Fruit fly (Drosophila melanogaster) whole organism, pupa: Measurements from ENCODE around the gene CG4661.

ENCODE experiments used
- CG10348 ChIP-seq: fragments of 200-800 bp; sonication (Bioruptor generic); IDR thresholded peaks from 2 replicates; pipeline ENCODE4 v1.3.6; 2022; ENCODE audit warnings: missing biosample characterization, missing genetic modification characterization
- CG12605 ChIP-seq: fragments of 200-800 bp; sonication (Bioruptor generic); IDR thresholded peaks from 2 replicates; pipeline ENCODE4 v1.3.6; 2022; ENCODE audit warnings: missing biosample characterization, missing genetic modification characterization
- CG13204 ChIP-seq: fragments of 200-800 bp; sonication (Bioruptor generic); optimal IDR thresholded peaks from 2 replicates; lab custom pipeline; 2018; ENCODE audit warnings: missing biosample characterization, mild to moderate bottlenecking, missing genetic modification characterization, moderate library complexity
- CG14655 ChIP-seq: fragments of 200-800 bp; sonication (Bioruptor generic); optimal IDR thresholded peaks from 3 replicates; lab custom pipeline; 2017; ENCODE audit warnings: mild to moderate bottlenecking, missing biosample characterization, missing genetic modification reagents, missing genetic modification characterization
- CG15710 ChIP-seq: fragments of 200-800 bp; sonication (Bioruptor generic); optimal IDR thresholded peaks from 2 replicates; lab custom pipeline; 2018; ENCODE audit warnings: missing biosample characterization, mild to moderate bottlenecking, missing genetic modification characterization, moderate library complexity
- CG17806 ChIP-seq: fragments of 200-800 bp; sonication (Bioruptor generic); optimal IDR thresholded peaks from 2 replicates; lab custom pipeline; 2018; ENCODE audit warnings: missing biosample characterization, mild to moderate bottlenecking, missing genetic modification characterization, moderate library complexity
- CG32121 ChIP-seq: fragments of 200-800 bp; sonication (Bioruptor generic); IDR thresholded peaks from 2 replicates; pipeline ENCODE4 v1.3.6; 2022; ENCODE audit warnings: missing biosample characterization, missing genetic modification characterization
- CG34367 ChIP-seq: fragments of 200-800 bp; sonication (Bioruptor generic); optimal IDR thresholded peaks from 2 replicates; lab custom pipeline; 2018; ENCODE audit warnings: missing biosample characterization, mild to moderate bottlenecking, missing genetic modification characterization
- CG4496 ChIP-seq: fragments of 200-800 bp; sonication (Bioruptor generic); IDR thresholded peaks from 3 replicates; pipeline ENCODE4 v1.3.6; 2022; ENCODE audit warnings: missing biosample characterization, missing genetic modification characterization
- CG8159 ChIP-seq: fragments of 200-800 bp; sonication (Bioruptor generic); optimal IDR thresholded peaks from 3 replicates; lab custom pipeline; 2018; ENCODE audit warnings: missing biosample characterization, mild to moderate bottlenecking, missing genetic modification characterization, moderate library complexity
- CG8301 ChIP-seq: fragments of 200-800 bp; sonication (Bioruptor generic); optimal IDR thresholded peaks from 2 replicates; lab custom pipeline; 2018; ENCODE audit warnings: missing biosample characterization, mild to moderate bottlenecking, missing genetic modification characterization
- CG9948 ChIP-seq: fragments of 200-800 bp; sonication (Bioruptor generic); optimal IDR thresholded peaks from 2 replicates; lab custom pipeline; 2018; ENCODE audit warnings: missing biosample characterization, mild to moderate bottlenecking, missing genetic modification characterization, moderate library complexity
- D1 ChIP-seq: fragments of 200-800 bp; sonication (Bioruptor generic); optimal IDR thresholded peaks from 2 replicates; lab custom pipeline; 2018; ENCODE audit warnings: missing biosample characterization, mild to moderate bottlenecking, missing genetic modification characterization, moderate library complexity
- EcR ChIP-seq: fragments of 200-800 bp; sonication (Bioruptor generic); optimal IDR thresholded peaks from 3 replicates; lab custom pipeline; 2019; ENCODE audit warnings: missing biosample characterization, missing genetic modification characterization, mild to moderate bottlenecking, moderate library complexity, missing genetic modification reagents
- Ets98B ChIP-seq: fragments of 200-800 bp; sonication (Bioruptor generic); IDR thresholded peaks from 2 replicates; pipeline ENCODE4 v1.3.6; 2022; ENCODE audit warnings: missing biosample characterization, missing genetic modification characterization
- Pif1A ChIP-seq: fragments of 200-800 bp; sonication (Bioruptor generic); optimal IDR thresholded peaks from 3 replicates; lab custom pipeline; 2016; ENCODE audit warnings: missing biosample characterization, missing genetic modification characterization
- Pif1B ChIP-seq: fragments of 200-800 bp; sonication (Bioruptor generic); optimal IDR thresholded peaks from 3 replicates; lab custom pipeline; 2016; ENCODE audit warnings: missing biosample characterization, missing genetic modification characterization
- Snoo ChIP-seq: fragments of 200-800 bp; sonication (Bioruptor generic); optimal IDR thresholded peaks from 3 replicates; lab custom pipeline; 2017; ENCODE audit warnings: missing biosample characterization, mild to moderate bottlenecking, missing genetic modification characterization, inconsistent platforms
- fd96Ca ChIP-seq: fragments of 200-800 bp; sonication (Bioruptor generic); IDR thresholded peaks from 3 replicates; pipeline ENCODE4 v1.3.6; 2022; ENCODE audit warnings: missing biosample characterization, missing genetic modification characterization
- gl ChIP-seq: fragments of 200-800 bp; sonication (Bioruptor generic); optimal IDR thresholded peaks from 2 replicates; lab custom pipeline; 2018; ENCODE audit warnings: missing biosample characterization, mild to moderate bottlenecking, missing genetic modification characterization
- rn ChIP-seq: fragments of 200-800 bp; sonication (Bioruptor generic); IDR thresholded peaks from 2 replicates; pipeline ENCODE4 v1.3.6; 2022; ENCODE audit warnings: missing biosample characterization, missing genetic modification characterization

CG4661 gene

DNA sequence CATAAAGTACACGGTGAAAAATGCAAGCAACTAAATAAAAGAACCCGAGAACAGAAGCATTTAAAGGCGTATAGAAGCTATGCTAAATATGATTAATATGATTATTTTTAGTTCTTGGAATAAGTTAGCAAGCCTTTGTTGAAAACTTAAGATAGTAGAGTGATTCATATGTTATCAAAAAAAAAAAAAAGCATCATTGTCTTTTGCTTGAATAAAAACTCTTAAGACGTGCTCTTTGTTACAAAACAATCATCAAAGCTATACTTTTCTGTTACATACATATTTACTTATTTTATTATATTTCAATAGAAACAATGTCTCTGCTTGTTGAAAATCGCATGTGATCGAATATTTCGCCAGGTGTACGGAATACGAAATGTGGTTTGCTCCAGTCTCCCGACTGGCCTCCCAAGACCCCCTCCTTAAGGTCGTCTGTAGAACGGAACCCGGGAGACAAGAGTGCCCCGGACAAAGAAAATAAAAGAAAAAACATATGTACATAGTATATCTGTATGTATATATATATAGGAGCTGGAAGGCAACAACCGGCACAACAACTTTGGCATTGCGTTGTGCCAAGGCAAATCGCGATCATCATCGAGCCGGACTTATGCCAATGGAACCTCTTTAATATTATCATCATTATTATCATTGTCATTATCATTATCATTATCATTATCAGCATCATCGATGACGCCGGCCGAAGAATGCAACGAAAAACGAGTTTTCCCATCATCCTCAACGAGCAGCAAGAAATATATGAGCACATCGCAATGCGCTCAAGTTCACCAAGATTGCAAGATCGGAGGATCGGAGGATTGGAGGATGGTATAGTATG is 34.0 kb upstream of the CG4661 start:
- peak; percentile 56 for TF ChIP-seq Snoo (tag; lab: Kevin White, UChicago)
- TF ChIP-seq CG8159 (tag; lab: Kevin White, UChicago) = peak; percentile 87
- TF ChIP-seq CG10348 (GFP tag; lab: Robert Waterston, UW) = no peak
- peak; percentile 64 for TF ChIP-seq CG34367
- no peak for TF ChIP-seq rn (GFP tag; lab: Robert Waterston, UW)
- TF ChIP-seq Ets98B (GFP tag; lab: Robert Waterston, UW) = peak; percentile 36; the same call in 1 of the 2 replicates
- peak; percentile 65 for TF ChIP-seq Pif1A
- TF ChIP-seq CG9948 = peak; percentile 77
- peak; percentile 66 for TF ChIP-seq CG17806
- peak; percentile 42; the same call in 1 of the 3 replicates for TF ChIP-seq CG4496 (GFP tag; lab: Robert Waterston, UW)
- TF ChIP-seq Pif1B (GFP tag; lab: Kevin White, UChicago) = peak; percentile 59
- peak; percentile 76 for TF ChIP-seq D1 (tag; lab: Kevin White, UChicago)
- no peak for TF ChIP-seq fd96Ca (GFP tag; lab: Robert Waterston, UW)
- peak; percentile 70 for TF ChIP-seq CG8301
- TF ChIP-seq CG32121 = peak; percentile 44; the same call in 1 of the 2 replicates
- no peak for TF ChIP-seq CG12605 (GFP tag; lab: Robert Waterston, UW)
- peak; percentile 81 for TF ChIP-seq CG15710 (tag; lab: Kevin White, UChicago)
- TF ChIP-seq EcR (GFP tag; lab: Kevin White, UChicago) = peak; percentile 95
- TF ChIP-seq gl = no peak
- peak; percentile 84 for TF ChIP-seq CG14655
- peak; percentile 23 for TF ChIP-seq CG13204 (GFP tag; lab: Kevin White, UChicago)
- TF ChIP-seq, all 21 proteins: peak for 16

DNA sequence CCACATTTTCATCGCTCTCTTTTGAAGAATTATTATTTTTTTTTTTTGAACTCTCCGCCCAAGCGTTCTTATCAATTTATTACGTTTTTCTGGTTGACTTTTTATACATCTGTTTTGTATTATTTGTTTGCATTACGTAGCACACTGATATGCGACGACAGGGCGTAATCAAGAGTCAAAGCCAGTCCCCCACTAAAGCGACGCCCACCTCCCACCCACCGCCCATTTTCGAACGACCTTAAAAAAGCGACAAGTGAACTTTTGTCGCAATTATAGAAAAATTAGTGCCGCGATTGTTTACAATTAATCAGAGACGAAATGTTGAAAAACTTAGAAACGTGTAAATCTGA is 33.3 kb upstream of the CG4661 start:
- TF ChIP-seq CG12605 (GFP tag; lab: Robert Waterston, UW) (peak; percentile 72), CG13204 (GFP tag; lab: Kevin White, UChicago) (no peak), CG4496 (GFP tag; lab: Robert Waterston, UW) (peak; percentile 53; the same call in 2 of the 3 replicates)

DNA sequence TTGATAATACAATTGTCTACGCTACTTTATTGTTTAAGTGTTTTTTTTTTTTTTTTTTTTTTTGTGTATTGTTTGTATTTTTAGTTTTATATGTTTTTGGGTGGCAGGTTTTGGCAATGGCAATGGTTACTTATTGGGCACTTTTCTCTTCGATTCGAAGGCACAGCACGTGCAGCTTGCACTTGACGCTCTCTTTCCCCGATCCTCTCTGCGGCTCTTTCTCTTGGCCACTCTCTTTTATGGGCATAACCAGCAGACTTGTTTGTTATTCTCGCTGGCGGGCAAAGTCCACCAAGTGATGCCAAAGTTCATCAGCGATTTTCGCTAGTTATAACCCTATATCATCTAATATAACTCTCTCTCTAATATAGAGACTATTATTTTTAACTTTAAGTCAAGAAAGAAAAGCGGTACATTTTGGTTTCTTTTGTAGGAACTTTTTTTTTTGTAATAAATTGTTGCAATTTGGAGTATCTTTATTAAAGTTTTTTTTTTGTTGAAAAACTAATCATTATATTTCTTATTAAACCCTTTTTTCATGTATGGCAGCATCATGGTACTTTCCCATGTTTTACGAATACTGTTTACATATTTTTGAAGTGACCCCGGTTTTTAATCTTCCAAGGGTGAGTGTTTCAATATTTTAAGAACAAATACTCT is 32.8 kb upstream of the CG4661 start:
- TF ChIP-seq fd96Ca (GFP tag; lab: Robert Waterston, UW) (no peak), CG8301 (peak; percentile 38), CG34367 (peak; percentile 41), Pif1A (peak; percentile 48), D1 (tag; lab: Kevin White, UChicago) (no peak), CG10348 (GFP tag; lab: Robert Waterston, UW) (no peak), CG9948 (peak; percentile 21), Pif1B (GFP tag; lab: Kevin White, UChicago) (peak; percentile 43), CG17806 (peak; percentile 44), Ets98B (GFP tag; lab: Robert Waterston, UW) (no peak), rn (GFP tag; lab: Robert Waterston, UW) (no peak), CG14655 (peak; percentile 38), CG15710 (tag; lab: Kevin White, UChicago) (peak; percentile 34), Snoo (tag; lab: Kevin White, UChicago) (peak; percentile 36), gl (peak; percentile 62), CG32121 (no peak), CG13204 (GFP tag; lab: Kevin White, UChicago) (peak; percentile 77), EcR (GFP tag; lab: Kevin White, UChicago) (no peak), CG4496 (GFP tag; lab: Robert Waterston, UW) (no peak), CG8159 (tag; lab: Kevin White, UChicago) (peak; percentile 56), CG12605 (GFP tag; lab: Robert Waterston, UW) (no peak; the same call in 1 of the 2 replicates)

DNA sequence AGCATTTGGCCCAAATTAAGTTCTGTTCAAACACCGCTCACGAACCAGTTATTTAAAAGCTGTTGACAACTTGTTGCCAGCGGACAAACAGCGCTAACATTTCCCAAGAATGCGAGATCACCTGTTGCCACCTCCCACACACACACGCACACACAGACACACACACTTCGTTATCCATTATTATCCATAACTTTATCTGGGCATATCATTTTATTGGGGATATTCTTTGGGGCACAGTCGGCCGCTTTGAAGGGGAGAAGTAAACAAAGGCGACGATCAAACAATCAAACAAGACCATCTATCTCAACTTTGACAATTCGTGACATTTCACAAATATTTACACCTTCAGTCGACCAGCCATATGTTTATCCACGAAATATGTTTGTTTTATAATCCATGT is 31.6 kb upstream of the CG4661 start:
- TF ChIP-seq CG8159 (tag; lab: Kevin White, UChicago) (no peak), fd96Ca (GFP tag; lab: Robert Waterston, UW) (no peak), CG32121 (no peak), rn (GFP tag; lab: Robert Waterston, UW) (no peak)

DNA sequence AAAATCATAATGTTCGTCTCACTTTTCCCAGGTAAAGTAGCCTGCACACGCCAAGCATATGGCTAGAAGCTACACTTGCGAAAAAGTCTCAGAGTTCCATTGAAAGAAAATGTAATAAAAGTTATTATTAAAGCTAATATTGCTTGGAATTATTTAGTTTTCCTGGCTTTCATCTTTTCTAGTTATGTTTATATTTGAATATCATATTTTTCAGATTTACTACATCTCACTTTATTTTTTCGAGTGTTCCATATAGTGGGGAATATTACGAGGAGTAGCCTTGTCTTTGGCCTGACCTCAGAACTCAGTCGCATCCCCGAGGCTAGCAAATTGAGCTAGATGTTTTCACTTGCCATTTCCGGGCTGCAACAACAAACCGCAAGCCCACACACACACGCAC is 30.0 kb upstream of the CG4661 start:
- no peak for TF ChIP-seq CG32121
- peak; percentile 6 for TF ChIP-seq CG8159 (tag; lab: Kevin White, UChicago)
- TF ChIP-seq CG15710 (tag; lab: Kevin White, UChicago) = no peak
- peak; percentile 17 for TF ChIP-seq CG17806
- no peak for TF ChIP-seq gl
- TF ChIP-seq CG12605 (GFP tag; lab: Robert Waterston, UW) = no peak
- no peak for TF ChIP-seq CG14655
- no peak for TF ChIP-seq Ets98B (GFP tag; lab: Robert Waterston, UW)
- peak; percentile 52; the same call in 1 of the 3 replicates for TF ChIP-seq CG4496 (GFP tag; lab: Robert Waterston, UW)

DNA sequence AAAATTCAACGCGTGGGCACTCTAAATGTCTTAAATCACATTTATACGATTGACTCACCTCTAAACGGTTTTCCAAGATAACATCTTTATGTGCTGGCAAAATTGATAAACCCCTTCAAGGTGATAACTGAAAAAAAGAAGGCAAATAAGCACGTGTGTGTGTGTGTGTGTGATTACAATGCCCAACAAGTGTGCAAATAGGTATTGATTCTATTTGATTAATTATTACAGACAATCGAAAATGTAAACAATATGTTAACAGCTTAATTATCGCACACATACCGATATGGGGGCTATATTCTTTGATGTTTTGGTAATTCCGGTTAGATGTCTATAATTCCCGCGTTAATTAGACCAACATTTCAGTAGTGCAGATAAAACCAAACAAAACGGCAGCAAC is 29.0 kb upstream of the CG4661 start:
- no peak for TF ChIP-seq Snoo (tag; lab: Kevin White, UChicago)
- no peak for TF ChIP-seq CG12605 (GFP tag; lab: Robert Waterston, UW)
- no peak for TF ChIP-seq Ets98B (GFP tag; lab: Robert Waterston, UW)
- TF ChIP-seq CG13204 (GFP tag; lab: Kevin White, UChicago) = no peak
- TF ChIP-seq CG34367 = no peak
- no peak for TF ChIP-seq D1 (tag; lab: Kevin White, UChicago)
- no peak for TF ChIP-seq EcR (GFP tag; lab: Kevin White, UChicago)
- TF ChIP-seq CG32121 = no peak
- TF ChIP-seq CG8159 (tag; lab: Kevin White, UChicago) = no peak
- no peak for TF ChIP-seq gl
- TF ChIP-seq CG4496 (GFP tag; lab: Robert Waterston, UW) = no peak
- TF ChIP-seq CG9948 = no peak
- no peak for TF ChIP-seq fd96Ca (GFP tag; lab: Robert Waterston, UW)
- TF ChIP-seq CG8301 = no peak
